Worm (Caenorhabditis elegans) whole organism, mixed stage, embryonic: ENCODE data around the gene wbp-2.

ENCODE experiments used
- M03D4.4 ChIP-seq: sonication (generic microtip); optimal IDR thresholded peaks from 2 replicates; lab custom pipeline; 2017; ENCODE audit warnings: mild to moderate bottlenecking, missing genetic modification characterization, missing compliant biosample characterization
- bed-3 ChIP-seq: fragments of 200-800 bp; sonication (Bioruptor generic); optimal IDR thresholded peaks from 3 replicates; lab custom pipeline; 2018; ENCODE audit warnings: mild to moderate bottlenecking, missing genetic modification characterization, moderate library complexity, missing compliant biosample characterization
- ceh-39 ChIP-seq: fragments of 150-350 bp; optimal IDR thresholded peaks from 2 replicates; lab custom pipeline; 2014; ENCODE audit warnings: missing biosample characterization, missing genetic modification characterization
- ceh-43 ChIP-seq: fragments of 200-800 bp; sonication (Bioruptor generic); optimal IDR thresholded peaks from 2 replicates; lab custom pipeline; 2018; ENCODE audit warnings: mild to moderate bottlenecking, missing genetic modification characterization, moderate library complexity, missing compliant biosample characterization
- ces-1 ChIP-seq: fragments of 150-350 bp; optimal IDR thresholded peaks from 2 replicates; lab custom pipeline; 2014; ENCODE audit warnings: missing biosample characterization, missing genetic modification reagents, missing genetic modification characterization
- cnd-1 ChIP-seq: fragments of 200-800 bp; sonication (Bioruptor generic); optimal IDR thresholded peaks from 2 replicates; lab custom pipeline; 2018; ENCODE audit warnings: mild to moderate bottlenecking, missing genetic modification characterization, missing compliant biosample characterization
- elt-1 ChIP-seq: sonication (generic microtip); optimal IDR thresholded peaks from 2 replicates; lab custom pipeline; 2017; ENCODE audit warnings: missing genetic modification characterization, mild to moderate bottlenecking, missing compliant biosample characterization, antibody characterized with exemption, moderate library complexity, borderline replicate concordance; ENCODE audit not compliant: insufficient read depth
- elt-3 ChIP-seq: fragments of 150-350 bp; optimal IDR thresholded peaks from 2 replicates; lab custom pipeline; 2014; ENCODE audit warnings: missing biosample characterization, missing genetic modification characterization
- ham-2 ChIP-seq: fragments of 200-800 bp; sonication (Bioruptor generic); optimal IDR thresholded peaks from 2 replicates; lab custom pipeline; 2018; ENCODE audit warnings: mild to moderate bottlenecking, missing genetic modification characterization, missing compliant biosample characterization
- hlh-1 ChIP-seq: fragments of 150-350 bp; optimal IDR thresholded peaks from 2 replicates; lab custom pipeline; 2014; ENCODE audit warnings: missing biosample characterization, missing genetic modification reagents, missing genetic modification characterization
- lin-13 ChIP-seq: fragments of 150-350 bp; optimal IDR thresholded peaks from 2 replicates; lab custom pipeline; 2014; ENCODE audit warnings: missing biosample characterization, missing genetic modification characterization
- lin-32 ChIP-seq: fragments of 200-800 bp; sonication (Bioruptor generic); optimal IDR thresholded peaks from 2 replicates; lab custom pipeline; 2018; ENCODE audit warnings: mild to moderate bottlenecking, missing genetic modification characterization, missing compliant biosample characterization
- lsy-2 ChIP-seq: fragments of 150-350 bp; optimal IDR thresholded peaks from 2 replicates; lab custom pipeline; 2014; ENCODE audit warnings: missing biosample characterization, missing genetic modification characterization
- mab-5 ChIP-seq: fragments of 150-350 bp; optimal IDR thresholded peaks from 2 replicates; lab custom pipeline; 2014; ENCODE audit warnings: missing biosample characterization, missing genetic modification characterization
- mls-2 ChIP-seq: sonication (generic microtip); optimal IDR thresholded peaks from 2 replicates; lab custom pipeline; 2016; ENCODE audit warnings: mild to moderate bottlenecking, missing genetic modification characterization, moderate library complexity, missing compliant biosample characterization
- nhr-2 ChIP-seq: fragments of 150-350 bp; optimal IDR thresholded peaks from 2 replicates; lab custom pipeline; 2014; ENCODE audit warnings: missing biosample characterization, missing genetic modification characterization
- nhr-237 ChIP-seq: fragments of 150-350 bp; optimal IDR thresholded peaks from 2 replicates; lab custom pipeline; 2014; ENCODE audit warnings: missing biosample characterization, missing genetic modification characterization
- nhr-76 ChIP-seq: sonication (generic microtip); optimal IDR thresholded peaks from 2 replicates; lab custom pipeline; 2017; ENCODE audit warnings: missing biosample characterization, missing genetic modification characterization
- pha-4 ChIP-seq: fragments of 150-350 bp; optimal IDR thresholded peaks from 2 replicates; lab custom pipeline; 2018; ENCODE audit warnings: missing biosample characterization, missing genetic modification reagents, missing genetic modification characterization
- sem-2 ChIP-seq: fragments of 200-800 bp; sonication (Bioruptor generic); optimal IDR thresholded peaks from 2 replicates; lab custom pipeline; 2018; ENCODE audit warnings: mild to moderate bottlenecking, missing genetic modification characterization, missing compliant biosample characterization
- sptf-1 ChIP-seq: sonication (generic microtip); optimal IDR thresholded peaks from 2 replicates; lab custom pipeline; 2017; ENCODE audit warnings: mild to moderate bottlenecking, missing genetic modification characterization, moderate library complexity, missing compliant biosample characterization
- tbx-8 ChIP-seq: fragments of 200-800 bp; sonication (Bioruptor generic); optimal IDR thresholded peaks from 2 replicates; lab custom pipeline; 2018; ENCODE audit warnings: mild to moderate bottlenecking, missing genetic modification characterization, moderate library complexity, missing compliant biosample characterization
- unc-120 ChIP-seq: sonication (generic microtip); optimal IDR thresholded peaks from 2 replicates; lab custom pipeline; 2017; ENCODE audit warnings: missing genetic modification characterization, missing compliant biosample characterization; ENCODE audit not compliant: poor library complexity, severe bottlenecking
- unc-39 ChIP-seq: fragments of 150-350 bp; optimal IDR thresholded peaks from 2 replicates; lab custom pipeline; 2014; ENCODE audit warnings: missing biosample characterization, missing genetic modification characterization
- unc-62 ChIP-seq: fragments of 150-350 bp; optimal IDR thresholded peaks from 2 replicates; lab custom pipeline; 2014; ENCODE audit warnings: missing biosample characterization, missing genetic modification reagents, missing genetic modification characterization
- zip-8 ChIP-seq: fragments of 150-350 bp; optimal IDR thresholded peaks from 2 replicates; lab custom pipeline; 2014; ENCODE audit warnings: missing biosample characterization, missing genetic modification characterization
- ztf-11 ChIP-seq: fragments of 150-350 bp; optimal IDR thresholded peaks from 2 replicates; lab custom pipeline; 2014; ENCODE audit warnings: missing biosample characterization, missing genetic modification characterization

wbp-2 gene

ce11 chrII:9308614-9309046 lies 20.9 kb upstream of the wbp-2 start:
- no peak for TF ChIP-seq nhr-76 (tag; lab: Kevin White, UChicago)
- peak; percentile 57 for TF ChIP-seq mab-5 (tag; lab: Kevin White, UChicago)
- no peak for TF ChIP-seq elt-1
- TF ChIP-seq bed-3 (GFP tag; lab: Kevin White, UChicago), result no peak
- TF ChIP-seq ceh-39 (tag; lab: Kevin White, UChicago), result peak; percentile 11
- TF ChIP-seq nhr-237 (tag; lab: Kevin White, UChicago), result no peak
- TF ChIP-seq ham-2 (GFP tag; lab: Kevin White, UChicago), result no peak
- TF ChIP-seq lin-13 (tag; lab: Kevin White, UChicago), result peak; percentile 39
- no peak for TF ChIP-seq elt-3
- TF ChIP-seq ztf-11, result peak; percentile 61
- peak; percentile 2 for TF ChIP-seq zip-8
- peak; percentile 67 for TF ChIP-seq hlh-1 (tag; lab: Kevin White, UChicago)
- no peak for TF ChIP-seq lin-32 (GFP tag; lab: Kevin White, UChicago)
- TF ChIP-seq unc-62 (GFP tag; lab: Kevin White, UChicago), result peak; percentile 98
- peak; percentile 9 for TF ChIP-seq mls-2 (tag; lab: Kevin White, UChicago)
- TF ChIP-seq cnd-1 (tag; lab: Kevin White, UChicago), result peak; percentile 69
- TF ChIP-seq ces-1 (GFP tag; lab: Kevin White, UChicago), result peak; percentile 33
- peak; percentile 69 for TF ChIP-seq sptf-1 (tag; lab: Kevin White, UChicago)
- peak; percentile 50 for TF ChIP-seq tbx-8
- TF ChIP-seq ceh-43 (GFP tag; lab: Kevin White, UChicago), result peak; percentile 26
- TF ChIP-seq nhr-2 (tag; lab: Kevin White, UChicago), result peak; percentile 96
- no peak for TF ChIP-seq unc-39 (tag; lab: Kevin White, UChicago)
- TF ChIP-seq pha-4 (tag; lab: Kevin White, UChicago), result no peak
- peak; percentile 50 for TF ChIP-seq M03D4.4
- peak; percentile 20 for TF ChIP-seq sem-2
- peak; percentile 26 for TF ChIP-seq unc-120 (tag; lab: Kevin White, UChicago)

- TF ChIP-seq mls-2 (tag; lab: Kevin White, UChicago), result no peak
- TF ChIP-seq bed-3 (GFP tag; lab: Kevin White, UChicago), result no peak
- no peak for TF ChIP-seq nhr-2 (tag; lab: Kevin White, UChicago)
These were observed 19.4 kb upstream of the wbp-2 start, which contains the start of gene cam-1 for ce11 chrII:9310204-9310603. Gene cam-1, minus strand, starts transcription at chrII:9310304.

ce11 chrII:9310794-9311193 lies 18.8 kb upstream of the wbp-2 start:
- TF ChIP-seq ham-2 (GFP tag; lab: Kevin White, UChicago), result no peak
- TF ChIP-seq ces-1 (GFP tag; lab: Kevin White, UChicago), result peak; percentile 90

ce11 chrII:9311702-9312101 lies 17.9 kb upstream of the wbp-2 start:
- no peak for TF ChIP-seq bed-3 (GFP tag; lab: Kevin White, UChicago)
- peak; percentile 98 for TF ChIP-seq ces-1 (GFP tag; lab: Kevin White, UChicago)
- peak; percentile 25 for TF ChIP-seq unc-62 (GFP tag; lab: Kevin White, UChicago)
- TF ChIP-seq, all 35 proteins: peak for 2

ce11 chrII:9313335-9313734 lies 16.2 kb upstream of the wbp-2 start:
- TF ChIP-seq ceh-39 (tag; lab: Kevin White, UChicago) (no peak), lsy-2 (tag; lab: Kevin White, UChicago) (no peak), ces-1 (GFP tag; lab: Kevin White, UChicago) (peak; percentile 50), mls-2 (tag; lab: Kevin White, UChicago) (peak; percentile 1), unc-39 (tag; lab: Kevin White, UChicago) (no peak), bed-3 (GFP tag; lab: Kevin White, UChicago) (no peak), nhr-76 (tag; lab: Kevin White, UChicago) (no peak), elt-3 (no peak)

- TF ChIP-seq unc-62 (GFP tag; lab: Kevin White, UChicago) (no peak), mls-2 (tag; lab: Kevin White, UChicago) (no peak), M03D4.4 (no peak), cnd-1 (tag; lab: Kevin White, UChicago) (no peak), elt-3 (no peak)
These were observed 14.8 kb upstream of the wbp-2 start for ce11 chrII:9314733-9315132.
